Worm (Caenorhabditis elegans): ENCODE measurements around the gene btb-14.
A peak's percentile ranks its signal among the peaks of the same experiment; 100 is the strongest.

Gene btb-14

ce11 chrII:12350737-12351275, 32.5 kb upstream of the btb-14 start (continued):
- TF ChIP-seq lim-7 (GFP tag; IDR thresholded peaks at IDR 0.05), result no peak
- TF ChIP-seq aha-1 (tag), result peak; percentile 40
- no peak for TF ChIP-seq dve-1 (tag; optimal IDR thresholded peaks at IDR 0.05; ENCODE audit: insufficient read depth)
- no peak for TF ChIP-seq ama-1 (optimal IDR thresholded peaks at IDR 0.05)
- no peak for TF ChIP-seq nhr-111 (GFP tag; optimal IDR thresholded peaks at IDR 0.05)
- no peak for TF ChIP-seq cey-2 (tag; optimal IDR thresholded peaks at IDR 0.05; ENCODE audit: borderline replicate concordance, insufficient read depth)
- no peak for TF ChIP-seq F49E8.2 (tag; optimal IDR thresholded peaks at IDR 0.05; ENCODE audit: borderline replicate concordance)
- TF ChIP-seq jun-1 (tag; optimal IDR thresholded peaks at IDR 0.05), result no peak
- TF ChIP-seq mdl-1 (tag; optimal IDR thresholded peaks at IDR 0.05), result peak in 1 of 2 experiments; percentile 9
- no peak for TF ChIP-seq lin-38 (GFP tag; IDR thresholded peaks at IDR 0.05)
- TF ChIP-seq daf-12 (tag; optimal IDR thresholded peaks at IDR 0.05), result no peak
- no peak for TF ChIP-seq nhr-6 (tag; optimal IDR thresholded peaks at IDR 0.05)
- TF ChIP-seq lir-3 (tag; optimal IDR thresholded peaks at IDR 0.05), result no peak
- no peak for TF ChIP-seq ceh-32 (tag; optimal IDR thresholded peaks at IDR 0.05; ENCODE audit: poor library complexity)

ce11 chrII:12352115-12352514, 31.1 kb upstream of the btb-14 start, which contains the start of gene ras-1:
TSS of gene ras-1 (minus strand) at chrII:12352243.
- TF ChIP-seq pha-4 (GFP tag; IDR thresholded peaks at IDR 0.05), result 0 out of 2 replicates have a peak, but pooled peaks have one; percentile 21
- TF ChIP-seq pha-4 (tag; optimal IDR thresholded peaks at IDR 0.05), result no peak
- TF ChIP-seq tra-1 (GFP tag; IDR thresholded peaks at IDR 0.05), result peak; percentile 62; the same call in 1 of the 2 replicates
- no peak for TF ChIP-seq mdt-29 (GFP tag; IDR thresholded peaks at IDR 0.05)
- no peak for TF ChIP-seq F10B5.3 (tag; optimal IDR thresholded peaks at IDR 0.05)
- TF ChIP-seq dmd-6 (GFP tag; IDR thresholded peaks at IDR 0.05), result peak; percentile 65; the same call in 1 of the 2 replicates
- no peak for TF ChIP-seq set-16 (GFP tag; IDR thresholded peaks at IDR 0.05)
- TF ChIP-seq mep-1 (tag; optimal IDR thresholded peaks at IDR 0.05), result peak; percentile 9
- TF ChIP-seq nhr-28 (tag; optimal IDR thresholded peaks at IDR 0.05), result peak; percentile 34
- no peak for TF ChIP-seq nhr-111 (GFP tag; optimal IDR thresholded peaks at IDR 0.05)
- TF ChIP-seq ceh-32 (tag; optimal IDR thresholded peaks at IDR 0.05; ENCODE audit: poor library complexity), result no peak
- TF ChIP-seq nhr-11 (tag; optimal IDR thresholded peaks at IDR 0.05), result no peak
- no peak for TF ChIP-seq spr-3 (GFP tag; optimal IDR thresholded peaks at IDR 0.05)
- TF ChIP-seq hlh-30 (tag; optimal IDR thresholded peaks at IDR 0.05; ENCODE audit: insufficient read depth), result no peak
- TF ChIP-seq mxl-2 (GFP tag; conservative IDR thresholded peaks at IDR 0.05), result no peak
- TF ChIP-seq fos-1 (tag; optimal IDR thresholded peaks at IDR 0.05), result no peak
- no peak for TF ChIP-seq F44E2.7 (GFP tag; IDR thresholded peaks at IDR 0.05)
- no peak for TF ChIP-seq ztf-7 (tag; optimal IDR thresholded peaks at IDR 0.05)
- no peak for TF ChIP-seq D1046.2 (GFP tag; IDR thresholded peaks at IDR 0.05)
- no peak for TF ChIP-seq mdl-1 (tag; optimal IDR thresholded peaks at IDR 0.05)
- no peak for TF ChIP-seq duxl-1 (tag; optimal IDR thresholded peaks at IDR 0.05; ENCODE audit: poor library complexity)
- TF ChIP-seq lin-13 (GFP tag; optimal IDR thresholded peaks at IDR 0.05), result no peak
- TF ChIP-seq mes-2 (tag; optimal IDR thresholded peaks at IDR 0.05; ENCODE audit: poor library complexity, severe bottlenecking), result no peak
- no peak for TF ChIP-seq ctbp-1 (GFP tag; IDR thresholded peaks at IDR 0.05)
- TF ChIP-seq ZK546.5 (tag; optimal IDR thresholded peaks at IDR 0.05), result no peak
- peak; percentile 58 for TF ChIP-seq dve-1 (tag; optimal IDR thresholded peaks at IDR 0.05; ENCODE audit: insufficient read depth)
- no peak for TF ChIP-seq zag-1 (tag; optimal IDR thresholded peaks at IDR 0.05)
- no peak for TF ChIP-seq zfp-2 (tag; optimal IDR thresholded peaks at IDR 0.05)
- TF ChIP-seq F49E8.2 (tag; optimal IDR thresholded peaks at IDR 0.05; ENCODE audit: borderline replicate concordance), result no peak
- TF ChIP-seq spr-1 (tag; optimal IDR thresholded peaks at IDR 0.05), result no peak
- TF ChIP-seq ceh-44 (GFP tag; IDR thresholded peaks at IDR 0.05), result no peak
- TF ChIP-seq hlh-11 (tag; optimal IDR thresholded peaks at IDR 0.05), result peak; percentile 56
- no peak for TF ChIP-seq snpc-4 (tag; optimal IDR thresholded peaks at IDR 0.05)
- no peak for TF ChIP-seq Y75B8A.6 (GFP tag; IDR thresholded peaks at IDR 0.05)

Measured in whole organism, L4 larva.